Worm (Caenorhabditis elegans) whole organism, early embryonic: ENCODE measurements around the gene fbxa-9.

Experiments
- F13C5.2 ChIP-seq: sonication (generic microtip); optimal IDR thresholded peaks from 2 replicates; lab custom pipeline; 2017; ENCODE audit warnings: mild to moderate bottlenecking, missing genetic modification characterization, inconsistent platforms, missing compliant biosample characterization
- ama-1 ChIP-seq: fragments of 150-350 bp; optimal IDR thresholded peaks from 2 replicates; lab custom pipeline; 2014
- ceh-13 ChIP-seq: fragments of 200-800 bp; sonication (Bioruptor generic); optimal IDR thresholded peaks from 2 replicates; lab custom pipeline; 2018; ENCODE audit warnings: mild to moderate bottlenecking, missing genetic modification characterization, missing compliant biosample characterization
- ceh-36 ChIP-seq: sonication (generic microtip); optimal IDR thresholded peaks from 2 replicates; lab custom pipeline; 2016; ENCODE audit warnings: missing genetic modification characterization, inconsistent platforms, missing compliant biosample characterization
- flt-1 ChIP-seq: fragments of 200-800 bp; sonication (Bioruptor generic); IDR thresholded peaks from 2 replicates; pipeline ENCODE4 v1.3.6; 2022; ENCODE audit warnings: missing genetic modification characterization, missing compliant biosample characterization
- tbx-37 ChIP-seq: fragments of 200-800 bp; sonication (Bioruptor generic); conservative IDR thresholded peaks from 2 replicates; pipeline ENCODE4 v1.3.6; 2022; ENCODE audit warnings: missing genetic modification reagents, missing genetic modification characterization, missing compliant biosample characterization

- TF ChIP-seq ceh-36 (tag; lab: Kevin White, UChicago) (no peak), tbx-37 (no peak), ceh-13 (GFP tag; lab: Kevin White, UChicago) (no peak), flt-1 (GFP tag; lab: Robert Waterston, UW) (no peak), F13C5.2 (no peak), ama-1 (lab: Kevin White, UChicago) (no peak)
Observed at ce11 chrIII:2313985-2314494, 47.6 kb downstream of the fbxa-9 start, which contains the start of the genes fbxa-66 and iffb-1.
